ENCODE assay signal across 1 fruit fly cellular context in the genomic region with DNA sequence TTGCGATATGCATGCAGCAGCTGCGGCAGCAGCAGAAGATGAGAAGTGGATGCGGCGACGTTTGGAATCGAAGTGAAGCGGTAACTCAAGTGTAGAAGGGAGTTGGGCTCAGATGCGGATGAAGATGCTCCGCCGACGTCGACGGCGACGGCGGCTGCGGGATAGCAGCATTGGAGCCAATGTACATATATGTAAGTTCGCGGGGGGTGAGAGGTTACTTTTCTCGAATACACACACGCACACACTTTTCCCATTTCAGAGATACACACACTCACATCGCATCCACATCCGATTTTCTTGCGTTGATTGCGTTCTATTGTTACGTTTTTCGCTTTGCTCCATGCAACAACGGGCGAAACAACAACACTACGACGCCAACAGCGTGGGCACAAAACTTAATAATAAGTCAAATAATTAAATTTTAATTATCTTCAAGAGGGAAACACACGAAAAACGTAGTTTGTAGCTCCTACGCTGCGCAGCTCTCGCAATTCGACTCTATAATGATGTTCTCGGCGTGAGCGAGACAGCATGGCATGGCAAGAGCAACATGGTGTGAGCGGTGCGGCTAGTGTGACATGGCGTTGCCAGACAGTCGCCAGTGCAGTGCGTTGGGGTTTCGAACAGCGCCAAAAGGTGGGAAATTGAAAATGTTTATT.
A peak's percentile ranks its signal among the peaks of the same experiment; 100 is the strongest.
TF ChIP-seq lines count a peak whose summit lies in the region.

Gene CG18766, minus strand, starts transcription at position 508 of the 659 bp plus-strand sequence.

TF ChIP-seq in whole organism, embryonic, 481 proteins besides CTCF, POLR2A, EP300 and RAD21 (continued from another document and continues in another):
- no peak for TF ChIP-seq croc (GFP tag; conservative IDR thresholded peaks at IDR 0.05; lab: Robert Waterston, UW)
- TF ChIP-seq slou (GFP tag; optimal IDR thresholded peaks at IDR 0.05; lab: Kevin White, UChicago) = no peak
- no peak for TF ChIP-seq caup (GFP tag; optimal IDR thresholded peaks at IDR 0.05; lab: Kevin White, UChicago; ENCODE audit: severe bottlenecking)
- TF ChIP-seq bigmax (GFP tag; optimal IDR thresholded peaks at IDR 0.05; lab: Kevin White, UChicago) = no peak
- peak; percentile 72 for TF ChIP-seq MESR4 (GFP tag; optimal IDR thresholded peaks at IDR 0.05; lab: Kevin White, UChicago)
- TF ChIP-seq CG1024 (GFP tag; IDR thresholded peaks at IDR 0.05; lab: Robert Waterston, UW) = no peak; the same call in 1 of the 2 replicates
- TF ChIP-seq CG10462 (GFP tag; optimal IDR thresholded peaks at IDR 0.05; lab: Kevin White, UChicago) = no peak
- TF ChIP-seq cas (GFP tag; IDR thresholded peaks at IDR 0.05; lab: Robert Waterston, UW) = 0 out of 2 replicates have a peak, but pooled peaks have one; percentile 22
- no peak for TF ChIP-seq lola (GFP tag; optimal IDR thresholded peaks at IDR 0.05; lab: Kevin White, UChicago)
- TF ChIP-seq br (optimal IDR thresholded peaks at IDR 0.05; lab: Kevin White, UChicago) = no peak
- TF ChIP-seq Abd-B (GFP tag; optimal IDR thresholded peaks at IDR 0.05; lab: Kevin White, UChicago) = peak; percentile 24
- TF ChIP-seq Drgx (GFP tag; IDR thresholded peaks at IDR 0.05; lab: Robert Waterston, UW) = peak; percentile 10; the same call in 1 of the 2 replicates
- TF ChIP-seq D (optimal IDR thresholded peaks at IDR 0.05; lab: Kevin White, UChicago) = peak; percentile 23
- TF ChIP-seq D (GFP tag; optimal IDR thresholded peaks at IDR 0.05; lab: Kevin White, UChicago) = no peak
- no peak for TF ChIP-seq CG17359 (tag; optimal IDR thresholded peaks at IDR 0.05; lab: Kevin White, UChicago)
- TF ChIP-seq CG43689 (GFP tag; IDR thresholded peaks at IDR 0.05; lab: Robert Waterston, UW) = no peak
- peak; percentile 51 for TF ChIP-seq Sin3A (optimal IDR thresholded peaks at IDR 0.05; lab: Kevin White, UChicago)
- TF ChIP-seq CG2875 (GFP tag; optimal IDR thresholded peaks at IDR 0.05; lab: Kevin White, UChicago) = no peak
- no peak for TF ChIP-seq Deaf1 (tag; optimal IDR thresholded peaks at IDR 0.05; lab: Kevin White, UChicago)
- TF ChIP-seq C15 (GFP tag; IDR thresholded peaks at IDR 0.05; lab: Robert Waterston, UW) = no peak
- TF ChIP-seq CG8944 (GFP tag; optimal IDR thresholded peaks at IDR 0.05; lab: Kevin White, UChicago) = peak; percentile 2
- peak; percentile 45 for TF ChIP-seq pho (GFP tag; optimal IDR thresholded peaks at IDR 0.05; lab: Kevin White, UChicago)
- TF ChIP-seq Ravus (GFP tag; IDR thresholded peaks at IDR 0.05; lab: Robert Waterston, UW) = no peak
- no peak for TF ChIP-seq nerfin-2 (GFP tag; IDR thresholded peaks at IDR 0.05; lab: Robert Waterston, UW; ENCODE audit: partially characterized antibody)
- TF ChIP-seq zfh1 (GFP tag; IDR thresholded peaks at IDR 0.05; lab: Robert Waterston, UW) = 0 out of 3 replicates have a peak, but pooled peaks have one; percentile 38
- TF ChIP-seq gt (GFP tag; IDR thresholded peaks at IDR 0.05; lab: Robert Waterston, UW) = no peak
- no peak for TF ChIP-seq CG4707 (GFP tag; optimal IDR thresholded peaks at IDR 0.05; lab: Kevin White, UChicago)
- no peak for TF ChIP-seq Rx (GFP tag; IDR thresholded peaks at IDR 0.05; lab: Robert Waterston, UW)
- TF ChIP-seq CG31224 (GFP tag; IDR thresholded peaks at IDR 0.05; lab: Robert Waterston, UW) = no peak
- peak; percentile 7 for TF ChIP-seq dmrt11E (tag; optimal IDR thresholded peaks at IDR 0.05; lab: Kevin White, UChicago)
- TF ChIP-seq CG11504 (tag; optimal IDR thresholded peaks at IDR 0.05; lab: Kevin White, UChicago) = peak; percentile 68
- TF ChIP-seq CG12391 (tag; optimal IDR thresholded peaks at IDR 0.05; lab: Kevin White, UChicago) = no peak
- TF ChIP-seq prd (optimal IDR thresholded peaks at IDR 0.05; lab: Kevin White, UChicago) = no peak
- TF ChIP-seq prd (GFP tag; IDR thresholded peaks at IDR 0.05; lab: Robert Waterston, UW) = no peak
- TF ChIP-seq rib (GFP tag; IDR thresholded peaks at IDR 0.05; lab: Robert Waterston, UW) = no peak
- TF ChIP-seq Oaz (GFP tag; IDR thresholded peaks at IDR 0.05; lab: Robert Waterston, UW) = no peak
- peak; percentile 9 for TF ChIP-seq NfI (GFP tag; optimal IDR thresholded peaks at IDR 0.05; lab: Kevin White, UChicago)
- TF ChIP-seq CG4328 (GFP tag; optimal IDR thresholded peaks at IDR 0.05; lab: Kevin White, UChicago) = no peak
- TF ChIP-seq crp (GFP tag; optimal IDR thresholded peaks at IDR 0.05; lab: Kevin White, UChicago) = peak in 1 of 2 experiments; percentile 20
- TF ChIP-seq abd-A (tag; optimal IDR thresholded peaks at IDR 0.05; lab: Kevin White, UChicago) = peak; percentile 63
- TF ChIP-seq Atf3 (GFP tag; optimal IDR thresholded peaks at IDR 0.05; lab: Kevin White, UChicago) = no peak
- no peak for TF ChIP-seq CG3065 (GFP tag; optimal IDR thresholded peaks at IDR 0.05; lab: Kevin White, UChicago)
- TF ChIP-seq nom (GFP tag; optimal IDR thresholded peaks at IDR 0.05; lab: Kevin White, UChicago) = peak; percentile 71
- peak; percentile 24; the same call in 1 of the 3 replicates for TF ChIP-seq knrl (GFP tag; IDR thresholded peaks at IDR 0.05; lab: Robert Waterston, UW; ENCODE audit: partially characterized antibody)
- TF ChIP-seq maf-S (GFP tag; optimal IDR thresholded peaks at IDR 0.05; lab: Kevin White, UChicago) = no peak
- peak; percentile 70; the same call in 1 of the 3 replicates for TF ChIP-seq CG2199 (GFP tag; IDR thresholded peaks at IDR 0.05; lab: Robert Waterston, UW)
- no peak for TF ChIP-seq nau (GFP tag; optimal IDR thresholded peaks at IDR 0.05; lab: Kevin White, UChicago)
- no peak for TF ChIP-seq CG15601 (tag; optimal IDR thresholded peaks at IDR 0.05; lab: Kevin White, UChicago)
- TF ChIP-seq Nf-YA (GFP tag; IDR thresholded peaks at IDR 0.05; lab: Robert Waterston, UW) = no peak
- TF ChIP-seq kni (GFP tag; optimal IDR thresholded peaks at IDR 0.05; lab: Kevin White, UChicago) = no peak
- no peak for TF ChIP-seq CG4360 (GFP tag; IDR thresholded peaks at IDR 0.05; lab: Robert Waterston, UW)
- no peak for TF ChIP-seq Hmx (GFP tag; optimal IDR thresholded peaks at IDR 0.05; lab: Kevin White, UChicago)
- TF ChIP-seq Opbp (GFP tag; IDR thresholded peaks at IDR 0.05; lab: Robert Waterston, UW; ENCODE audit: partially characterized antibody) = peak; percentile 49; the same call in 2 of the 3 replicates
- no peak for TF ChIP-seq CG1529 (GFP tag; optimal IDR thresholded peaks at IDR 0.05; lab: Kevin White, UChicago)
- TF ChIP-seq Dip2 (GFP tag; IDR thresholded peaks at IDR 0.05; lab: Robert Waterston, UW) = no peak
- TF ChIP-seq Hmr (GFP tag; optimal IDR thresholded peaks at IDR 0.05; lab: Kevin White, UChicago) = peak; percentile 33
- no peak for TF ChIP-seq CG11560 (tag; IDR thresholded peaks at IDR 0.05; lab: Robert Waterston, UW)
- TF ChIP-seq CG12942 (GFP tag; optimal IDR thresholded peaks at IDR 0.05; lab: Kevin White, UChicago) = no peak
- no peak for TF ChIP-seq Dll (GFP tag; IDR thresholded peaks at IDR 0.05; lab: Robert Waterston, UW; ENCODE audit: partially characterized antibody)
- peak; percentile 34; the same call in 1 of the 2 replicates for TF ChIP-seq lmd (GFP tag; IDR thresholded peaks at IDR 0.05; lab: Robert Waterston, UW)
- no peak for TF ChIP-seq CG12155 (GFP tag; optimal IDR thresholded peaks at IDR 0.05; lab: Kevin White, UChicago)
- no peak for TF ChIP-seq Ssrp (tag; optimal IDR thresholded peaks at IDR 0.05; lab: Kevin White, UChicago)
- TF ChIP-seq Antp (GFP tag; optimal IDR thresholded peaks at IDR 0.05; lab: Kevin White, UChicago) = peak; percentile 49
- TF ChIP-seq Sox100B (GFP tag; optimal IDR thresholded peaks at IDR 0.05; lab: Kevin White, UChicago) = no peak
- TF ChIP-seq HLHmδ (GFP tag; optimal IDR thresholded peaks at IDR 0.05; lab: Kevin White, UChicago) = peak; percentile 65
- TF ChIP-seq gfzf (GFP tag; optimal IDR thresholded peaks at IDR 0.05; lab: Kevin White, UChicago) = peak; percentile 30
- no peak for TF ChIP-seq tup (GFP tag; optimal IDR thresholded peaks at IDR 0.05; lab: Kevin White, UChicago)
- no peak for TF ChIP-seq az2 (GFP tag; optimal IDR thresholded peaks at IDR 0.05; lab: Kevin White, UChicago)
- TF ChIP-seq gcm2 (GFP tag; optimal IDR thresholded peaks at IDR 0.05; lab: Kevin White, UChicago) = no peak
- TF ChIP-seq oc (tag; optimal IDR thresholded peaks at IDR 0.05; lab: Kevin White, UChicago) = no peak
- no peak for TF ChIP-seq ara (GFP tag; IDR thresholded peaks at IDR 0.05; lab: Robert Waterston, UW)
- TF ChIP-seq disco-r (GFP tag; optimal IDR thresholded peaks at IDR 0.05; lab: Kevin White, UChicago) = no peak
- peak; percentile 69 for TF ChIP-seq CG3847 (GFP tag; IDR thresholded peaks at IDR 0.05; lab: Robert Waterston, UW)
- TF ChIP-seq danr (GFP tag; IDR thresholded peaks at IDR 0.05; lab: Robert Waterston, UW) = no peak
- peak; percentile 39; the same call in 1 of the 2 replicates for TF ChIP-seq Dref (GFP tag; IDR thresholded peaks at IDR 0.05; lab: Robert Waterston, UW)
- no peak; the same call in 1 of the 2 replicates for TF ChIP-seq CG4404 (GFP tag; IDR thresholded peaks at IDR 0.05; lab: Robert Waterston, UW)
- TF ChIP-seq Elba2 (GFP tag; optimal IDR thresholded peaks at IDR 0.05; lab: Kevin White, UChicago) = no peak
- TF ChIP-seq sisA (GFP tag; IDR thresholded peaks at IDR 0.05; lab: Robert Waterston, UW) = no peak
- no peak for TF ChIP-seq Doc3 (GFP tag; IDR thresholded peaks at IDR 0.05; lab: Robert Waterston, UW; ENCODE audit: partially characterized antibody)
- no peak for TF ChIP-seq NC2β (GFP tag; optimal IDR thresholded peaks at IDR 0.05; lab: Kevin White, UChicago)
- no peak for TF ChIP-seq sob (GFP tag; IDR thresholded peaks at IDR 0.05; lab: Robert Waterston, UW)
- TF ChIP-seq CG3995 (GFP tag; optimal IDR thresholded peaks at IDR 0.05; lab: Kevin White, UChicago) = peak; percentile 31
- TF ChIP-seq CG30403 (GFP tag; optimal IDR thresholded peaks at IDR 0.05; lab: Kevin White, UChicago) = peak; percentile 19
- no peak for TF ChIP-seq CG33213 (GFP tag; optimal IDR thresholded peaks at IDR 0.05; lab: Kevin White, UChicago)
- TF ChIP-seq Rfx (GFP tag; IDR thresholded peaks at IDR 0.05; lab: Robert Waterston, UW) = peak; percentile 45; the same call in 1 of the 2 replicates
- peak; percentile 40 for TF ChIP-seq phol (tag; optimal IDR thresholded peaks at IDR 0.05; lab: Kevin White, UChicago)
- peak; percentile 41; the same call in 1 of the 2 replicates for TF ChIP-seq Bgb (GFP tag; IDR thresholded peaks at IDR 0.05; lab: Robert Waterston, UW; ENCODE audit: partially characterized antibody)
- TF ChIP-seq unc-4 (GFP tag; IDR thresholded peaks at IDR 0.05; lab: Robert Waterston, UW; ENCODE audit: partially characterized antibody) = no peak
- no peak for TF ChIP-seq Dbx (GFP tag; IDR thresholded peaks at IDR 0.05; lab: Robert Waterston, UW)
- 0 out of 2 replicates have a peak, but pooled peaks have one; percentile 20 for TF ChIP-seq E2f1 (GFP tag; IDR thresholded peaks at IDR 0.05; lab: Robert Waterston, UW)
- no peak for TF ChIP-seq CG12236 (GFP tag; optimal IDR thresholded peaks at IDR 0.05; lab: Kevin White, UChicago)
- TF ChIP-seq CG12104 (GFP tag; optimal IDR thresholded peaks at IDR 0.05; lab: Kevin White, UChicago) = no peak
- peak; percentile 42; the same call in 1 of the 2 replicates for TF ChIP-seq ato (GFP tag; IDR thresholded peaks at IDR 0.05; lab: Robert Waterston, UW; ENCODE audit: partially characterized antibody)
- TF ChIP-seq CG17186 (GFP tag; optimal IDR thresholded peaks at IDR 0.05; lab: Kevin White, UChicago) = peak; percentile 84
- TF ChIP-seq chif (GFP tag; optimal IDR thresholded peaks at IDR 0.05; lab: Kevin White, UChicago) = no peak
- 0 out of 3 replicates have a peak, but pooled peaks have one; percentile 6 for TF ChIP-seq CG11456 (GFP tag; IDR thresholded peaks at IDR 0.05; lab: Robert Waterston, UW)
- no peak for TF ChIP-seq inv (GFP tag; IDR thresholded peaks at IDR 0.05; lab: Robert Waterston, UW; ENCODE audit: partially characterized antibody)
- peak; percentile 81 for TF ChIP-seq Dp (GFP tag; optimal IDR thresholded peaks at IDR 0.05; lab: Kevin White, UChicago)
- no peak for TF ChIP-seq CG14965 (GFP tag; optimal IDR thresholded peaks at IDR 0.05; lab: Kevin White, UChicago; ENCODE audit: borderline replicate concordance)
- TF ChIP-seq gsb-n (tag; optimal IDR thresholded peaks at IDR 0.05; lab: Kevin White, UChicago) = peak; percentile 5
- no peak for TF ChIP-seq Oli (tag; optimal IDR thresholded peaks at IDR 0.05; lab: Kevin White, UChicago)
- no peak for TF ChIP-seq CG31365 (tag; optimal IDR thresholded peaks at IDR 0.05; lab: Kevin White, UChicago)
- TF ChIP-seq grau (tag; optimal IDR thresholded peaks at IDR 0.05; lab: Kevin White, UChicago) = peak; percentile 29
- TF ChIP-seq CG10321 (GFP tag; IDR thresholded peaks at IDR 0.05; lab: Robert Waterston, UW) = peak; percentile 98
- no peak for TF ChIP-seq Lim3 (GFP tag; IDR thresholded peaks at IDR 0.05; lab: Robert Waterston, UW)
- TF ChIP-seq hkb (optimal IDR thresholded peaks at IDR 0.05; lab: Kevin White, UChicago) = peak; percentile 55
- TF ChIP-seq hkb (GFP tag; IDR thresholded peaks at IDR 0.05; lab: Robert Waterston, UW) = no peak
- TF ChIP-seq Stat92E (GFP tag; optimal IDR thresholded peaks at IDR 0.05; lab: Kevin White, UChicago) = peak in 1 of 3 experiments; percentile 32
- TF ChIP-seq CG7963 (GFP tag; IDR thresholded peaks at IDR 0.05; lab: Robert Waterston, UW; ENCODE audit: partially characterized antibody) = no peak
- TF ChIP-seq tgo (GFP tag; IDR thresholded peaks at IDR 0.05; lab: Robert Waterston, UW) = no peak
- no peak for TF ChIP-seq Hr3 (GFP tag; optimal IDR thresholded peaks at IDR 0.05; lab: Kevin White, UChicago)
- TF ChIP-seq CG11696 (GFP tag; IDR thresholded peaks at IDR 0.05; lab: Robert Waterston, UW) = no peak
- TF ChIP-seq CG8388 (GFP tag; optimal IDR thresholded peaks at IDR 0.05; lab: Kevin White, UChicago) = no peak
- TF ChIP-seq CG11695 (GFP tag; IDR thresholded peaks at IDR 0.05; lab: Robert Waterston, UW) = no peak
- peak; percentile 64 for TF ChIP-seq CG15514 (GFP tag; optimal IDR thresholded peaks at IDR 0.05; lab: Kevin White, UChicago)
- TF ChIP-seq CG15479 (GFP tag; optimal IDR thresholded peaks at IDR 0.05; lab: Kevin White, UChicago) = peak; percentile 32
- TF ChIP-seq slbo (GFP tag; IDR thresholded peaks at IDR 0.05; lab: Robert Waterston, UW) = peak; percentile 61
- TF ChIP-seq zen2 (GFP tag; IDR thresholded peaks at IDR 0.05; lab: Robert Waterston, UW; ENCODE audit: partially characterized antibody) = no peak
- peak; percentile 98 for TF ChIP-seq CG1832 (GFP tag; optimal IDR thresholded peaks at IDR 0.05; lab: Kevin White, UChicago)
- no peak for TF ChIP-seq NK7.1 (GFP tag; optimal IDR thresholded peaks at IDR 0.05; lab: Kevin White, UChicago)
- TF ChIP-seq Mrtf (GFP tag; IDR thresholded peaks at IDR 0.05; lab: Robert Waterston, UW) = no peak
- TF ChIP-seq CG3726 (GFP tag; IDR thresholded peaks at IDR 0.05; lab: Robert Waterston, UW) = no peak
- no peak for TF ChIP-seq bbx (GFP tag; IDR thresholded peaks at IDR 0.05; lab: Robert Waterston, UW; ENCODE audit: partially characterized antibody)
